Worm (Caenorhabditis elegans) whole organism, dauer: Measurements from ENCODE around the gene rnh-1.0.

Experiments used
- unc-62 ChIP-seq: sonication (generic microtip); optimal IDR thresholded peaks from 2 replicates; lab custom pipeline; 2017; ENCODE audit warnings: missing biosample characterization, missing genetic modification reagents, missing genetic modification characterization

The rnh-1.0 gene

ce11 chrII:4981682-4982404 is 13.3 kb upstream of the rnh-1.0 start:
- TF ChIP-seq unc-62 (GFP tag; lab: Kevin White, UChicago): no peak

- no peak for TF ChIP-seq unc-62 (GFP tag; lab: Kevin White, UChicago)
Observed at ce11 chrII:4984151-4984550, 11.0 kb upstream of the rnh-1.0 start.

ce11 chrII:4985961-4986503 is 9.1 kb upstream of the rnh-1.0 start:
- TF ChIP-seq unc-62 (GFP tag; lab: Kevin White, UChicago): no peak

DNA sequence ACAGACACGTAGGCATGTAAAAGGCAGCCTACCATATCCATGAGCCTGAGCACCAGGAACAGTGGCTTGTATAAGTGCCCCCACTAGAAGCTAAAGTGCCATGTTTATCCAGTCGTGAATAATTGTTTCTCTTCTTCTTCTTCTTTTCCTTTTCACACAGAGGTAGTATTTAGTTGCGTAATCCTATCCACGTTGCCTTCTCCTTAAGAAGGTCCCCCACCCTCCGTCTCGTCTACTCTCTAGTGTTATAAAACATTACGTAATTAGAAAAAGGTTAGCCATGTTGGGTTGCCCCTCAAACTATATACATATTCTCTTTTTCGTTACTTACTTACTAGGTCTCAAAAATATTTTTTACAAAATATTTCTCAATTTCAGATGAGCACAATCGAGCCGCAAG is 8.5 kb upstream of the rnh-1.0 start:
- TF ChIP-seq unc-62 (GFP tag; lab: Kevin White, UChicago): no peak

ce11 chrII:4987257-4987656 is 7.9 kb upstream of the rnh-1.0 start:
- TF ChIP-seq unc-62 (GFP tag; lab: Kevin White, UChicago): no peak

ce11 chrII:4989802-4990201 is 5.3 kb upstream of the rnh-1.0 start, which contains the start of gene T27F7.12:
TSS of gene T27F7.12 (plus strand) at chrII:4990102.
- TF ChIP-seq unc-62 (GFP tag; lab: Kevin White, UChicago): no peak

ce11 chrII:4992977-4993376 is 2.1 kb upstream of the rnh-1.0 start, which contains the start of gene pigb-1:
TSS of gene pigb-1 (minus strand) at chrII:4993077.
- TF ChIP-seq unc-62 (GFP tag; lab: Kevin White, UChicago): no peak

DNA sequence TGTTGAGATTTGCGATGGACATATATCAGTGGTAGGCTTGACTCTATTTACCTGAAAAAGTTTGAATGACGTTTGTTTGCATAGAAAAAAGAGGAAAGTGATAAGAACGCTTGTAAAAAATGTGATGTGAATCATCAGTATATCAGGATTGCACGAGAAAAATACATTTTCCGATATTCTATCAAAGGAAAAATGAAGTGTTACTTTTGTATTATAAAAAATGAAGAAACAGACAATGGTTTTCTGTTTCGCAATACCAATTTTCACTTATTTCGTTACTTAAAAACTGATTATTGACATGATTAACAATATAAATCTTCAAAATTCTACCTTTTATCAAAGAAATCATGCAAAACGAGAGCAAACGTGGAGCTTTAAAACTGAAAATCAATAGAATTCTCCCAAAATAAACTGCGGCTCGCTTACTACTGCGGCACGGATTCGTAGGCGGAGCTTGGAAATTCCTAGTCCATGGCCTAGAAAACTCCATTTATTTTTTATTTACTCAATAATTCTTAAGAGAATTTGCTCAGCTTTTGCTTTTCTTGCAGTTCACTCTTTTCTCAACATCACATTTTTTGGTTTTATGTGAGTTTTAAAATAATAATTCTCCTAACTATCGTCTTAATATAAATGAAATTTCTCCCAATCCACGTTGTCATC is 1.5 kb upstream of the rnh-1.0 start, which contains the start of the genes eif-1 and vps-24:
Gene eif-1 (minus strand): TSS at position 51 of the 663 bp plus-strand sequence.
Gene vps-24 (plus strand): TSS at position 469 of the 663 bp plus-strand sequence.
- TF ChIP-seq unc-62 (GFP tag; lab: Kevin White, UChicago): no peak

DNA sequence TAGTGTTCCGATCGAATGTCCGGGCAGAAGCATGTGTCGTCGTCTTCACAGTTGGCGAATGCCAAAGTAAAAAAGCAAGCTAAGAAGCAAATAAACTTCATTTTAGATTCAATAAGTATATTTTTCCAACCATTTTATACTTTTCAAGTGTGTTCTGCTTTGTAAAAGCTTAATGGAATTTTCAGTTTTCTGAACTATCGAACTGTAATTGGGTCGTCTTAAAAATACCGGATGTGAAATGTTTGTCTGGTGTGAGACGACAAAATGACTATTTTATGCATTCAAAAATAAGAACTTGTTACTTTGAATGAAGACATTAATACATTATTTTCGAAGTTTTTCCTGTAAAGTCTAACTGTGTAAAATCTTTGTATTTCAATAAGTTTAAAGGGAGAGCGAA is 3.5 kb downstream of the rnh-1.0 start, which contains the start of gene F59A6.11:
Gene F59A6.11 (minus strand): TSS at position 101 of the 400 bp plus-strand sequence.
- TF ChIP-seq unc-62 (GFP tag; lab: Kevin White, UChicago): no peak

ce11 chrII:4999122-4999521 is 4.0 kb downstream of the rnh-1.0 start, which contains the start of gene citk-2:
TSS of gene citk-2 (plus strand) at chrII:4999520.
- no peak for TF ChIP-seq unc-62 (GFP tag; lab: Kevin White, UChicago)

DNA sequence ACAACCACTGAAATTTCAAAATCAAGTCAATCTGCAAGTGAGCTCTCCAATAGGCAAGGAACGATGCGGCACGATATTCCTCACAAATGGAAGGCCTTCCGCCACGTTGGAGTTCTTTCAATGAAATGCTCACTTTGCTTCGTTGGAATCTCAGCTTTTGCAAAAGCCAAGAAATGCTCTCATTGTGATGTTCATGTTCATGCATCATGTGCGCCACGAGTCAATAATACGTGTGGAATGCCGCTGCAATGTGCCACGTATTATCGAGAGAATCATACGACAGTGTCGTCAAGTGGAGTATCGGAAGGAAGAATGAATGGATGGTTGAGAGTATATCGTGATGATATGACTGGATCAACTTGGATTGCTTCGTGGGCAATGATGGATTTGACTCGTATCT is 6.7 kb downstream of the rnh-1.0 start:
- TF ChIP-seq unc-62 (GFP tag; lab: Kevin White, UChicago): no peak

- no peak for TF ChIP-seq unc-62 (GFP tag; lab: Kevin White, UChicago)
Observed at ce11 chrII:5003660-5004059, 8.5 kb downstream of the rnh-1.0 start, which contains the start of gene F59A6.10. TSS of gene F59A6.10 (plus strand) at chrII:5003960.

DNA sequence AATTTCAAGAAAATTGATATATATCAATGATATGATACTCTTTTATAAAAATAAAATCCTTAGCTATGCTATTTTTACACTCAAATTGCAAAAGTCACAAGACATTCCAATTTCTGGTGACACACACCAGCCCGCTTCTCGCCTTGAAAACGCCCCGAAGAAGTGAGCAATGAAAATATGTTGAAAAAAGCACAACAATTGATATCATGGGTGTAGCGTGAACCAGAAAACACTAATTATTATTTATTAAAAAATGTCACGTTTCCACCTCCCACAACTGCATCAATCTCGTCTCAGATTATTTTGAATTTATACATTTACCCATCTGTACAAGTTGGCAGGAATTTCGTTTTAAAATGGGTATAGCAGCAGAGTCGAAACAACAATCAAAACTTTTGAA is 9.7 kb downstream of the rnh-1.0 start, which contains the start of gene F59A6.4:
Gene F59A6.4 (plus strand): TSS at position 301 of the 400 bp plus-strand sequence.
- TF ChIP-seq unc-62 (GFP tag; lab: Kevin White, UChicago): no peak

- no peak for TF ChIP-seq unc-62 (GFP tag; lab: Kevin White, UChicago)
Observed at ce11 chrII:5008033-5008432, 12.9 kb downstream of the rnh-1.0 start, which contains the start of gene F59A6.3. TSS of gene F59A6.3 (plus strand) at chrII:5008333.

DNA sequence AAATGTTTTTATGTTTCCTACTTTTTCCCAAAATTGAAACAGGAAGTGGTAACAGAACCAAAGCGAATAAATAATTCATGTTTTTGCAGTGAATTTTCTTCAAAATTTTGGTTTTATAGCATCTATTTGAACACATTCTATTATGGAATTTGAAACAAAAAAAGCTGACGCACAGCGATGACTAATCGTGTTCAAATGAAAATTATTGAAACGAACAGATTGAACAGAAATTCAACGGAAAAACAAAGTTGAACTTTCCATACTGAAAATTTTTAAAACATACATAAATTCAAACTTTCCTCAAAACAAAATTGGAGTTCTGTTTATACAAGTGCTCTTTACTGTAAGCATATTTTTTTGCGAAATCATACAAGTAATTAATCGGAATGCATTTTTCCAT is 16.9 kb downstream of the rnh-1.0 start, which contains the start of gene F59A6.12:
Gene F59A6.12 (minus strand): TSS at position 101 of the 400 bp plus-strand sequence.
- TF ChIP-seq unc-62 (GFP tag; lab: Kevin White, UChicago): no peak

- TF ChIP-seq unc-62 (GFP tag; lab: Kevin White, UChicago): no peak
Observed at ce11 chrII:5014399-5014798, 19.3 kb downstream of the rnh-1.0 start, which contains the start of gene F59A6.2. TSS of gene F59A6.2 (plus strand) at chrII:5014699.
